Fruit fly (Drosophila melanogaster) S2 (cell line): ENCODE data around the gene Polr3E.

ENCODE experiments used
- CG8478 ChIP-seq: fragments of >200 bp; optimal IDR thresholded peaks from 2 replicates; lab custom pipeline; 2018
- CTCF ChIP-seq, 2 experiments: fragments of >200 bp; optimal IDR thresholded peaks; 2 replicates each; lab custom pipeline; 2018

DNA sequence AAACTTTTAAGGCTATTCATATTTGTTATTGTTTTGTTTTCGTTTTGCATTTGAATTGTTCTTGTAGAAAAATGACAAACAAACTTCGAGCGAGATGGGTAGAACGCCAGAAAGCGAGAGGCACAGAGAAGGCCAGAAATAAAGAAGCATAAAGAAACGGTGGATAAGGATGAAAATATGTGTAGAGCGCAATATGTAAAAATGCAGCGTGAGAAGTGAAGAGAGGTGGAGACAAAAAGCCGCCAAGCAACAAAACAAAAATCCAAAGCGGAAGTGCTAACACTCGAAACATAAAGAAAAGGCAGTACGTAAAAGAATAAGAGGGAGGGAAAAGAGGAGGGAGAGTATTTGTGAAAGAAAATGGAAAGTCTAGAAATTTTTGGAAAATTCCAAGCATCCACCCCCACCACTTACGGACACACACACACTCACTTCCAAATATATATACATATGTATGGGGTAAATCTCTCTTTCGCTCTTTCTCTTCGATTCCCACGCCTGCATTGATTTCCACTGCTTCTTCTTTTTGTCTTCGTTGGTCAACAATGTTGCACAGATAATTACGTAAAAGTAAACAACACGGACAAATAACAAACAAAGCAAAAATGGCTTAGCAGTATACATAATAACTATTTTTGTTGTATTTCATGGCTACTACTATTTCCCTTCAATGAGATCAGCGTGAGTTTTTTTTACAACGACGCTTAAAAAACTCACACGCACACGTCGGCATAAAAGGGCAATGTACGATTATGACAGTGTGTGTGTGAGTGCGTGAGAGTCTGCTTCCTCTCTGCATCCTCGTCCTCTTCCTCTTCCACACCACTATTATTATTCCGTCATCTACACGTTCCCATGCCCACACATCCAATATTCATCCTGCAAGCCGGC, 24.0 kb upstream of the Polr3E start:
- no peak for TF ChIP-seq CG8478 (lab: Kevin White, UChicago)
- TF ChIP-seq CTCF (optimal IDR thresholded peaks at IDR 0.05; lab: Kevin White, UChicago) = no peak
